Fruit fly (Drosophila melanogaster): ENCODE data around the gene nAChRbeta2.

nAChRbeta2 gene

DNA sequence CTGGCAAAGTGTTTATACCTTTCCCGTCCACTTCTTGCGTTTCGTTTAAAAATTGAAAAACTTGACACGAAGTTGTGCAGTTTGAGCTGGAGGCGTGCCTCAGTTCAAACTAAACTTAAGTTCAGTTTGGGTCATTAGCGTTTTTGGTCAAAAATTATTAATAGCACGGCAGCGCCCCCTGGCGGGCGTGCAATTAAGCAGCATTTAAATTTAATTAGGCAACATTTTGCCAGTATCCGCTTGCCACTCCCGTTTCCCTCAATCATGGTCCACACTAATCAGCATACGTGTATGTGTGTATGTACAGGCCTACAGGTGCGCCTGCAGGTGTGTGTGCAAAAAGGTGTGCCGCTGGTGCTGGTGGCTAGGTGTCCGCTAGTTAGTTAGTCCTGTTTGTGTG, 11.3 kb downstream of the nAChRbeta2 start:
- TF ChIP-seq Mrtf (GFP tag; IDR thresholded peaks at IDR 0.05): 0 out of 3 replicates have a peak, but pooled peaks have one; percentile 8
- TF ChIP-seq CTCF (GFP tag; optimal IDR thresholded peaks at IDR 0.05): peak; percentile 48
- no peak for TF ChIP-seq Dek (tag; optimal IDR thresholded peaks at IDR 0.05)

DNA sequence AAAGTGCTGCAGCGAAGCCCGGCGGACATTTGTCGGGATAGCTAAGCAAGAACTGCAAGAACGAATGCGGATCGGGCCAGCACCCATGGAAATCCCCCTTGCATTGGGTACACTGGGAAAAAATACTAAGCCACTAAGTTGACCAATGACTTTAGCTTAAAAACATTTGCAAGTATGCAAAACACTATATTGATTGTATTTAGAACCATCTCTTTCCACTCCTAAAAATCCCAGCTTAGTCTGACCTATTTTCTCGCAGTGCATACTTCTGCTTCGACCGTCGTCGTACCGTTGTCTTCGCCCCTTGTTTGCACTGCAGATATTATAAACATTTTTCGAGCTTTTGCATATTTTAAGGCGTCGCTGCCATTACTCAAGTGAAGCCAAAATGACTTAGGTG, 18.8 kb downstream of the nAChRbeta2 start:
- TF ChIP-seq CG1529 (GFP tag; optimal IDR thresholded peaks at IDR 0.05) (no peak), CG14050 (GFP tag; IDR thresholded peaks at IDR 0.05) (no peak), Ets65A (GFP tag) (peak; percentile 67), CG17328 (GFP tag; IDR thresholded peaks at IDR 0.05) (no peak), CG32772 (GFP tag; IDR thresholded peaks at IDR 0.05) (0 out of 2 replicates have a peak, but pooled peaks have one; percentile 5), H15 (GFP tag; IDR thresholded peaks at IDR 0.05) (no peak)

DNA sequence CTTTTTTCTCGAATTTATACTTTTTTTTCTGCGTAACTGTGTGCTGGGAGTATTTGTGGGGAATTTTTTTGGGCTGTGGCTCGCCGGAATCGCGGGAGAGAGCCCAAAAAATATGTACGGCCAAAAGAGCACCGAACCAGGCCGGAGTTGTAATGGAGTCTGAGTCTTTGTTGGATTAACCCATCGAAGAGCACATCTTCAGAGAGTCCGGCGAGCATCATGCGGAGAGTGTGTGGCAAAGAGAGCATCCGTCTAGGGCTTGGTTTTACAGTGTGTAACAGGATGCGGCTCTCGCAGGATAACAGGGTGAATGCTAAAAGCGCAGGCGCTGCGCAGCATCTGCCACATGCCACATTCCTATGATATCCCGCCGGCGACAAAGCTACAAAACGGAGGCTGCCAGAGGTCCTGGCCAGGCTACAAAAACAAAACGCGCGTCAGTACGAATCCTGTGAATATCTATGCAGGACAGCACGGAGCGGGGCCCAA, 29.9 kb downstream of the nAChRbeta2 start, which contains the start of gene nAChRalpha2:
Gene nAChRalpha2, plus strand, starts transcription at position 439 of the 489 bp plus-strand sequence.
- TF ChIP-seq seq (GFP tag; IDR thresholded peaks at IDR 0.05): peak; percentile 23; the same call in 1 of the 2 replicates
- TF ChIP-seq CG18262 (tag; optimal IDR thresholded peaks at IDR 0.05): no peak
- peak; percentile 33 for TF ChIP-seq Hand (GFP tag; optimal IDR thresholded peaks at IDR 0.05)
- TF ChIP-seq pum (GFP tag; optimal IDR thresholded peaks at IDR 0.05): no peak
- TF ChIP-seq CG3163 (GFP tag; optimal IDR thresholded peaks at IDR 0.05): peak; percentile 71
- TF ChIP-seq hth (optimal IDR thresholded peaks at IDR 0.05): no peak
- no peak for TF ChIP-seq yki (optimal IDR thresholded peaks at IDR 0.05)
- no peak for TF ChIP-seq Usf (GFP tag; optimal IDR thresholded peaks at IDR 0.05)
- no peak for TF ChIP-seq CG1603 (tag; optimal IDR thresholded peaks at IDR 0.05)
- no peak for TF ChIP-seq aop (GFP tag; IDR thresholded peaks at IDR 0.05)
- TF ChIP-seq NK7.1 (GFP tag; optimal IDR thresholded peaks at IDR 0.05): no peak
- TF ChIP-seq insv (GFP tag; optimal IDR thresholded peaks at IDR 0.05): no peak
- no peak for TF ChIP-seq CG2202 (tag; optimal IDR thresholded peaks at IDR 0.05)
- no peak for TF ChIP-seq CG10267 (tag; optimal IDR thresholded peaks at IDR 0.05)
- TF ChIP-seq repo (GFP tag; optimal IDR thresholded peaks at IDR 0.05): no peak
- no peak for TF ChIP-seq CG7987 (GFP tag; optimal IDR thresholded peaks at IDR 0.05)
- TF ChIP-seq ranshi (GFP tag; IDR thresholded peaks at IDR 0.05): no peak
- TF ChIP-seq CG6765 (GFP tag; optimal IDR thresholded peaks at IDR 0.05): no peak
- TF ChIP-seq kay (GFP tag; optimal IDR thresholded peaks at IDR 0.05): no peak
- no peak for TF ChIP-seq dmrt99B (tag; optimal IDR thresholded peaks at IDR 0.05)
- TF ChIP-seq Dip2 (GFP tag; IDR thresholded peaks at IDR 0.05): no peak
- no peak for TF ChIP-seq CG14710 (tag; optimal IDR thresholded peaks at IDR 0.05)
- TF ChIP-seq CG4404 (GFP tag; IDR thresholded peaks at IDR 0.05): no peak
- TF ChIP-seq salm (tag; optimal IDR thresholded peaks at IDR 0.05): no peak
- TF ChIP-seq btn (GFP tag; optimal IDR thresholded peaks at IDR 0.05): no peak
- no peak for TF ChIP-seq ATbp (GFP tag; optimal IDR thresholded peaks at IDR 0.05)
- TF ChIP-seq Vsx1 (GFP tag; optimal IDR thresholded peaks at IDR 0.05): no peak
- TF ChIP-seq Oli (tag; optimal IDR thresholded peaks at IDR 0.05): no peak
- TF ChIP-seq grn (GFP tag; optimal IDR thresholded peaks at IDR 0.05): no peak
- TF ChIP-seq CG12104 (GFP tag; optimal IDR thresholded peaks at IDR 0.05): no peak
- TF ChIP-seq CG30403 (GFP tag; optimal IDR thresholded peaks at IDR 0.05): no peak
- TF ChIP-seq Adf1 (GFP tag; IDR thresholded peaks at IDR 0.05): no peak; the same call in 1 of the 2 replicates
- TF ChIP-seq C15 (GFP tag; IDR thresholded peaks at IDR 0.05): no peak
- TF ChIP-seq Trl (optimal IDR thresholded peaks at IDR 0.05): peak; percentile 47 to 72
- TF ChIP-seq Trl (GFP tag; optimal IDR thresholded peaks at IDR 0.05): no peak
- peak; percentile 39 for TF ChIP-seq Ets65A (GFP tag)
